Worm (Caenorhabditis elegans) whole organism, midembryonic: ENCODE results near the gene fbxa-89.

Source experiments
- T22C8.4 ChIP-seq: fragments of 200-800 bp; sonication (Bioruptor generic); IDR thresholded peaks from 2 replicates; pipeline ENCODE4 v1.3.6; 2022; ENCODE audit warnings: missing genetic modification characterization, missing compliant biosample characterization
- cog-1 ChIP-seq: sonication (generic microtip); optimal IDR thresholded peaks from 2 replicates; lab custom pipeline; 2016; ENCODE audit warnings: missing genetic modification characterization, missing compliant biosample characterization
- flt-1 ChIP-seq: fragments of 200-800 bp; sonication (Bioruptor generic); IDR thresholded peaks from 2 replicates; pipeline ENCODE4 v1.3.6; 2022; ENCODE audit warnings: missing genetic modification characterization, missing compliant biosample characterization
- klf-2 ChIP-seq: fragments of 200-800 bp; sonication (Bioruptor generic); conservative IDR thresholded peaks from 2 replicates; pipeline ENCODE4 v1.3.6; 2022; ENCODE audit warnings: missing genetic modification reagents, missing genetic modification characterization, missing compliant biosample characterization
- med-1 ChIP-seq: sonication (generic microtip); optimal IDR thresholded peaks from 2 replicates; lab custom pipeline; 2017; ENCODE audit warnings: missing genetic modification characterization, mild to moderate bottlenecking, missing compliant biosample characterization, antibody characterized with exemption, missing genetic modification reagents; ENCODE audit not compliant: insufficient read depth
- ref-1 ChIP-seq: fragments of 200-800 bp; sonication (Bioruptor generic); conservative IDR thresholded peaks from 2 replicates; pipeline ENCODE4 v1.3.6; 2022; ENCODE audit warnings: missing genetic modification reagents, missing genetic modification characterization, missing compliant biosample characterization
- tab-1 ChIP-seq: fragments of 200-800 bp; sonication (Bioruptor generic); IDR thresholded peaks from 2 replicates; pipeline ENCODE4 v1.3.6; 2022; ENCODE audit warnings: missing genetic modification characterization, missing compliant biosample characterization
- ztf-23 ChIP-seq: fragments of 200-800 bp; sonication (Bioruptor generic); IDR thresholded peaks from 2 replicates; pipeline ENCODE4 v1.3.6; 2022; ENCODE audit warnings: missing genetic modification reagents, missing genetic modification characterization, missing compliant biosample characterization
- ztf-29 ChIP-seq: fragments of 200-800 bp; sonication (Bioruptor generic); IDR thresholded peaks from 2 replicates; pipeline ENCODE4 v1.3.6; 2022; ENCODE audit warnings: missing genetic modification reagents, missing genetic modification characterization, missing compliant biosample characterization

fbxa-89 gene

ce11 chrIII:12235914-12236313, at the start of gene fbxa-89, which contains the start of gene grl-15:
Gene fbxa-89, plus strand, starts transcription at chrIII:12236184.
Gene grl-15, minus strand, starts transcription at chrIII:12236014.
- TF ChIP-seq tab-1 (GFP tag; lab: Robert Waterston, UW), result no peak

DNA sequence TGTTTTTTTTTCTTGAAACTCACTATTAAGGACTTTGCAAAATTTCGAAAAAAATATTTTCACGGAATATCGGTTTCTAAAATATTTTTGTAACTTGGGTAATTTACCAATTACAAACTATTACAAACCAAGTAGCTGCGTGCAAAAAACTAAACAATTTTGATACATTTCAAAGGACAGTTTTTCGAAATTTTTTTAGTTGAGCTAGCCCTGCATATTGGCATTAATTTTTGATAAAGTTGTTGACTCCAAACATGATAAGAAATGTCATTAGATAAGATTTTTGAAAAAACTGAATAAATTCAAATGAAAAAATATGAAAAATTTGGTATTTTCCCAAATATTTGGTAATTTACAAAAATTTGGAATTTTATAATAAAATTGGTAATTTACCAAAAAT, 47.7 kb upstream of the fbxa-89 start:
- TF ChIP-seq ztf-23 (no peak), klf-2 (no peak), cog-1 (tag; lab: Kevin White, UChicago) (no peak), T22C8.4 (GFP tag; lab: Robert Waterston, UW) (no peak), ref-1 (GFP tag; lab: Robert Waterston, UW) (no peak), tab-1 (GFP tag; lab: Robert Waterston, UW) (no peak), ztf-29 (GFP tag; lab: Robert Waterston, UW) (no peak), med-1 (GFP tag; lab: Kevin White, UChicago) (no peak), flt-1 (no peak)

DNA sequence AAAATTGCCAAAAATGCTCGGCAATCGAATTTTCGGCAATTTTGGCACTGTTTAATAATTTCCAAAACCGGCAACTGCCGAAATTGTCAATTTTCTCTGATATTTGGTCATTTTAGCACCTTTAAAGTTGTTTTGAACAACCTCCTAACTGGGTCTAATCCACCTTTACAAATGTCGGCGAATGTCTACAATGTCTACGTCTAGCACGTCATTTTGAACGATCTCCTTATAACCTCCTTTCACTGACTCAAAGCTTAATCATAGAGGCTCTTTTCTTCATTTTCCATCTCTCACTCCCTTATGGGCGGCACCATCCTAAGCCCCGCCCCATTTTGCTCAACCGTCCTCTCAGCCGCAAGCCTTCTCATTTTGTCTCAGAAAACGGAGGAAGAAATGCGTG, 41.8 kb upstream of the fbxa-89 start, which contains the start of gene Y75B8A.44:
Gene Y75B8A.44, plus strand, starts transcription at position 301 of the 400 bp plus-strand sequence.
- no peak for TF ChIP-seq tab-1 (GFP tag; lab: Robert Waterston, UW)
- TF ChIP-seq ref-1 (GFP tag; lab: Robert Waterston, UW), result no peak
- TF ChIP-seq flt-1, result no peak
- TF ChIP-seq klf-2, result no peak
- TF ChIP-seq med-1 (GFP tag; lab: Kevin White, UChicago), result no peak
- no peak for TF ChIP-seq cog-1 (tag; lab: Kevin White, UChicago)
- TF ChIP-seq ztf-23, result no peak
- TF ChIP-seq T22C8.4 (GFP tag; lab: Robert Waterston, UW), result no peak
- no peak for TF ChIP-seq ztf-29 (GFP tag; lab: Robert Waterston, UW)

DNA sequence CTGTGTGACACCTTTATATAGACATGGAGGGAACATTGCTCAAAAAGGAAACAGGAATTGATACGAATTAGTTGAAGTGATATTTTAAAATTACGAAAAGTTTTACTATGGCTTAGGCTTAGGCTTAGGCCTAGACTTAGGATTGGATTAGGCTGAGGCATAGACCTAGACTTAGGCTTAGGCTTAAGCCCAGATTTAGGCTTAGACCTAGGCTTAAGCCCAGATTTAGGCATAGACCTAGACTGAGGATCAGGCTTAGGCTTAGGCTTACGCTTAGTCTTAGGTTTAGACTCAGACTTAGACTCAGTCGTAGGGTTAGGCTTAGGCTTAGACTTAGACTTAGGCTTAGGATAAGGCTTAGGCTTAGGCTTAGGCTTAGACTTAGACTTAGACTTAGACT, 40.0 kb upstream of the fbxa-89 start:
- TF ChIP-seq med-1 (GFP tag; lab: Kevin White, UChicago) (no peak), ztf-29 (GFP tag; lab: Robert Waterston, UW) (no peak), ref-1 (GFP tag; lab: Robert Waterston, UW) (no peak), tab-1 (GFP tag; lab: Robert Waterston, UW) (no peak)

ce11 chrIII:12198135-12198534, 37.8 kb upstream of the fbxa-89 start:
- TF ChIP-seq med-1 (GFP tag; lab: Kevin White, UChicago), result no peak
- no peak for TF ChIP-seq flt-1
- TF ChIP-seq T22C8.4 (GFP tag; lab: Robert Waterston, UW), result no peak
- TF ChIP-seq ztf-29 (GFP tag; lab: Robert Waterston, UW), result no peak
- TF ChIP-seq tab-1 (GFP tag; lab: Robert Waterston, UW), result no peak
- TF ChIP-seq klf-2, result no peak
- TF ChIP-seq ref-1 (GFP tag; lab: Robert Waterston, UW), result no peak

DNA sequence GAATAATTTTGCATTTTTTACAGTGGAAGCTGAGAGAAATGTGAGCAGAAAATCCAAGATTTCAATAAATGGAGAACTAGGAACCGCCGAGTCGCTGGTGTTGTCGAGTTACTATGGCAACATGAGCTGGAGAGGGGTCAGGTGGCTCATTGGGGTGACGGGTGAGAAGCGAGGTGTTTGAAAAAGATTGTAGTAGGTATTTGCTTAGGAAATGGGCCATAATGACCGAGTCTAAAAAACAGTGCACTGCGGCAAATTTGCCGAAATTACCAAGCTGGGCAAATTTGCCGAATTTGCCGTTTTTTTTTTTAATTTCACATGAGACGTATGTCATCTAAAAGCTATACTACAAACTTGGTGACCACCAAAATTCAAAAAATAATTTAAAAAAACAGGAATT, 33.5 kb upstream of the fbxa-89 start, which contains the start of gene osm-12:
Gene osm-12, minus strand, starts transcription at position 101 of the 400 bp plus-strand sequence.
- TF ChIP-seq ztf-23, result no peak

ce11 chrIII:12205271-12205670, 30.7 kb upstream of the fbxa-89 start:
- TF ChIP-seq ztf-23 (no peak), med-1 (GFP tag; lab: Kevin White, UChicago) (no peak), ztf-29 (GFP tag; lab: Robert Waterston, UW) (no peak), tab-1 (GFP tag; lab: Robert Waterston, UW) (0 out of 2 replicates have a peak, but pooled peaks have one; percentile 13), flt-1 (no peak), ref-1 (GFP tag; lab: Robert Waterston, UW) (no peak)

DNA sequence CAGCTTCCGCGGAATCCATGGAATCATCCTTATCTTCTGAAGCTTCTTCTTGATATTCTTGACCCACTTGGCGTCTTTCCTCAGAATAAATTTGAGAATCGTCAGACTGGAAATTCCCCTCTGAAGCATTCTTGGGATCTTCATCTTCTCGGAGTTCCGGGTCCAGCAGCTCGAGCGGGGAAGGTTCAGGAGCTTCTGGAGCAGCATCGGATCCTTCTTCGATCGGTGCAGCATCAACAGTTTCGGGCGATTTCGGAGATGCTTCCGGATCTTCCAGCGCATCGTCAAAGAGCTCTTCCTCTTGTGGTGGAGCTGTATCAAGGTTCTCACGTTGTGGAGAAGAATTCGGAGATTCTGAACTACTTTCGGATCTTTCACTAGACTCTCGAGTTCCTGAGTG, 28.4 kb upstream of the fbxa-89 start:
- TF ChIP-seq ztf-23 (no peak), flt-1 (no peak), cog-1 (tag; lab: Kevin White, UChicago) (no peak)

DNA sequence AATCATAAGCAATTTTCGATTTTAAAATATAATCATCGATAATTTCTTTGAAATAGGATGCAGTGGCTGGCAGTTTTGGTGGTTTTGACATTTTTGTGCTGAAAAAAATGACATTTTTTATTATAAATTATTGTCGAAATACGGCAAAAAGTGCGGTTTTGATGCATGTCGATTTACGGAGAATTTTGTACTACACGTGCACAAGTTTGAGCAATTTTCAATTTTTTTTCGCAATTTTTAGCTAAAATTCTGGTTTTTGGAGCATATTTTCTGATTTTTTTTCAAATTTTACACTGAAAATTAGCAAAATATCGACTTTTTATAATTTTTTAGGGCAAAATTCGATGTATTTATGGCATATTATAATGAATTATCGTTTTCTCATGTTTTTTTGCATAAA, 20.4 kb upstream of the fbxa-89 start, which contains the start of gene Y75B8A.13:
Gene Y75B8A.13, minus strand, starts transcription at position 101 of the 400 bp plus-strand sequence.
- no peak for TF ChIP-seq T22C8.4 (GFP tag; lab: Robert Waterston, UW)
- TF ChIP-seq cog-1 (tag; lab: Kevin White, UChicago), result no peak
- TF ChIP-seq flt-1, result no peak
- no peak for TF ChIP-seq ztf-23
- TF ChIP-seq med-1 (GFP tag; lab: Kevin White, UChicago), result no peak
- TF ChIP-seq ref-1 (GFP tag; lab: Robert Waterston, UW), result no peak
- no peak for TF ChIP-seq ztf-29 (GFP tag; lab: Robert Waterston, UW)
- no peak for TF ChIP-seq klf-2
- no peak for TF ChIP-seq tab-1 (GFP tag; lab: Robert Waterston, UW)

- TF ChIP-seq med-1 (GFP tag; lab: Kevin White, UChicago) (no peak), cog-1 (tag; lab: Kevin White, UChicago) (no peak), klf-2 (no peak), ref-1 (GFP tag; lab: Robert Waterston, UW) (no peak), ztf-29 (GFP tag; lab: Robert Waterston, UW) (peak; percentile 66; the same call in 1 of the 2 replicates), tab-1 (GFP tag; lab: Robert Waterston, UW) (no peak)
Observed at ce11 chrIII:12218078-12218477, 17.9 kb upstream of the fbxa-89 start.

ce11 chrIII:12218633-12219097, 17.3 kb upstream of the fbxa-89 start, which contains the start of the genes gex-4 and gphr-1:
Gene gex-4, minus strand, starts transcription at chrIII:12218634.
Gene gphr-1, plus strand, starts transcription at chrIII:12219047.
- TF ChIP-seq ztf-29 (GFP tag; lab: Robert Waterston, UW), result no peak
- TF ChIP-seq cog-1 (tag; lab: Kevin White, UChicago), result peak; percentile 26
- TF ChIP-seq T22C8.4 (GFP tag; lab: Robert Waterston, UW), result peak; percentile 67
- 0 out of 2 replicates have a peak, but pooled peaks have one; percentile 41 for TF ChIP-seq ztf-23
